Worm (Caenorhabditis elegans): ENCODE results near the gene Y66D12A.24.

The Y66D12A.24 gene

ce11 chrIII:11496496-11496895 lies at the start of gene Y66D12A.24:
TSS of gene Y66D12A.24 (plus strand) at chrIII:11496865.
- TF ChIP-seq tab-1 (GFP tag; IDR thresholded peaks at IDR 0.05) (no peak), med-1 (GFP tag; optimal IDR thresholded peaks at IDR 0.05; ENCODE audit: insufficient read depth) (no peak), flt-1 (GFP tag; IDR thresholded peaks at IDR 0.05) (no peak), ztf-23 (GFP tag; IDR thresholded peaks at IDR 0.05) (no peak), T22C8.4 (GFP tag; IDR thresholded peaks at IDR 0.05) (no peak), cog-1 (tag; optimal IDR thresholded peaks at IDR 0.05) (no peak), ref-1 (GFP tag; conservative IDR thresholded peaks at IDR 0.05) (no peak), ztf-29 (GFP tag; IDR thresholded peaks at IDR 0.05) (no peak), klf-2 (GFP tag; conservative IDR thresholded peaks at IDR 0.05) (no peak)

ce11 chrIII:11448330-11448729 lies 48.3 kb upstream of the Y66D12A.24 start:
- TF ChIP-seq T22C8.4 (GFP tag; IDR thresholded peaks at IDR 0.05) (no peak), ztf-23 (GFP tag; IDR thresholded peaks at IDR 0.05) (no peak), tab-1 (GFP tag; IDR thresholded peaks at IDR 0.05) (no peak), flt-1 (GFP tag; IDR thresholded peaks at IDR 0.05) (no peak), med-1 (GFP tag; optimal IDR thresholded peaks at IDR 0.05; ENCODE audit: insufficient read depth) (no peak)

ce11 chrIII:11451380-11451779 lies 45.3 kb upstream of the Y66D12A.24 start:
- TF ChIP-seq T22C8.4 (GFP tag; IDR thresholded peaks at IDR 0.05) (no peak), tab-1 (GFP tag; IDR thresholded peaks at IDR 0.05) (no peak), cog-1 (tag; optimal IDR thresholded peaks at IDR 0.05) (no peak), ztf-23 (GFP tag; IDR thresholded peaks at IDR 0.05) (no peak), ref-1 (GFP tag; conservative IDR thresholded peaks at IDR 0.05) (no peak), med-1 (GFP tag; optimal IDR thresholded peaks at IDR 0.05; ENCODE audit: insufficient read depth) (no peak), ztf-29 (GFP tag; IDR thresholded peaks at IDR 0.05) (no peak), klf-2 (GFP tag; conservative IDR thresholded peaks at IDR 0.05) (no peak), flt-1 (GFP tag; IDR thresholded peaks at IDR 0.05) (no peak)

- TF ChIP-seq tab-1 (GFP tag; IDR thresholded peaks at IDR 0.05) = no peak
- TF ChIP-seq cog-1 (tag; optimal IDR thresholded peaks at IDR 0.05) = no peak
- TF ChIP-seq klf-2 (GFP tag; conservative IDR thresholded peaks at IDR 0.05) = no peak
- TF ChIP-seq T22C8.4 (GFP tag; IDR thresholded peaks at IDR 0.05) = no peak
- TF ChIP-seq ztf-23 (GFP tag; IDR thresholded peaks at IDR 0.05) = no peak
- TF ChIP-seq med-1 (GFP tag; optimal IDR thresholded peaks at IDR 0.05; ENCODE audit: insufficient read depth) = no peak
- TF ChIP-seq ztf-29 (GFP tag; IDR thresholded peaks at IDR 0.05) = no peak
- TF ChIP-seq ref-1 (GFP tag; conservative IDR thresholded peaks at IDR 0.05) = no peak
- TF ChIP-seq flt-1 (GFP tag; IDR thresholded peaks at IDR 0.05) = no peak
Observed at ce11 chrIII:11452530-11452929, 44.1 kb upstream of the Y66D12A.24 start.

ce11 chrIII:11453970-11454369 lies 42.7 kb upstream of the Y66D12A.24 start:
- no peak for TF ChIP-seq ztf-23 (GFP tag; IDR thresholded peaks at IDR 0.05)
- TF ChIP-seq T22C8.4 (GFP tag; IDR thresholded peaks at IDR 0.05) = no peak
- no peak for TF ChIP-seq tab-1 (GFP tag; IDR thresholded peaks at IDR 0.05)
- no peak for TF ChIP-seq cog-1 (tag; optimal IDR thresholded peaks at IDR 0.05)
- no peak for TF ChIP-seq ref-1 (GFP tag; conservative IDR thresholded peaks at IDR 0.05)
- no peak for TF ChIP-seq ztf-29 (GFP tag; IDR thresholded peaks at IDR 0.05)
- TF ChIP-seq flt-1 (GFP tag; IDR thresholded peaks at IDR 0.05) = no peak
- TF ChIP-seq med-1 (GFP tag; optimal IDR thresholded peaks at IDR 0.05; ENCODE audit: insufficient read depth) = no peak
- TF ChIP-seq klf-2 (GFP tag; conservative IDR thresholded peaks at IDR 0.05) = no peak

ce11 chrIII:11456577-11456976 lies 40.1 kb upstream of the Y66D12A.24 start, which contains the start of gene plr-1:
TSS of gene plr-1 (plus strand) at chrIII:11456877.
- TF ChIP-seq med-1 (GFP tag; optimal IDR thresholded peaks at IDR 0.05; ENCODE audit: insufficient read depth) = no peak
- TF ChIP-seq ztf-23 (GFP tag; IDR thresholded peaks at IDR 0.05) = no peak
- TF ChIP-seq flt-1 (GFP tag; IDR thresholded peaks at IDR 0.05) = no peak
- TF ChIP-seq ref-1 (GFP tag; conservative IDR thresholded peaks at IDR 0.05) = no peak
- TF ChIP-seq ztf-29 (GFP tag; IDR thresholded peaks at IDR 0.05) = no peak

- TF ChIP-seq klf-2 (GFP tag; conservative IDR thresholded peaks at IDR 0.05) (no peak), cog-1 (tag; optimal IDR thresholded peaks at IDR 0.05) (no peak), ztf-29 (GFP tag; IDR thresholded peaks at IDR 0.05) (no peak), flt-1 (GFP tag; IDR thresholded peaks at IDR 0.05) (no peak), T22C8.4 (GFP tag; IDR thresholded peaks at IDR 0.05) (no peak), ztf-23 (GFP tag; IDR thresholded peaks at IDR 0.05) (no peak), tab-1 (GFP tag; IDR thresholded peaks at IDR 0.05) (no peak), ref-1 (GFP tag; conservative IDR thresholded peaks at IDR 0.05) (no peak), med-1 (GFP tag; optimal IDR thresholded peaks at IDR 0.05; ENCODE audit: insufficient read depth) (no peak)
Observed at ce11 chrIII:11457911-11458310, 38.8 kb upstream of the Y66D12A.24 start.

- TF ChIP-seq ref-1 (GFP tag; conservative IDR thresholded peaks at IDR 0.05) (no peak), ztf-29 (GFP tag; IDR thresholded peaks at IDR 0.05) (no peak), med-1 (GFP tag; optimal IDR thresholded peaks at IDR 0.05; ENCODE audit: insufficient read depth) (no peak), tab-1 (GFP tag; IDR thresholded peaks at IDR 0.05) (no peak), cog-1 (tag; optimal IDR thresholded peaks at IDR 0.05) (no peak), klf-2 (GFP tag; conservative IDR thresholded peaks at IDR 0.05) (no peak), ztf-23 (GFP tag; IDR thresholded peaks at IDR 0.05) (no peak), flt-1 (GFP tag; IDR thresholded peaks at IDR 0.05) (no peak), T22C8.4 (GFP tag; IDR thresholded peaks at IDR 0.05) (no peak)
Observed at ce11 chrIII:11459041-11459440, 37.6 kb upstream of the Y66D12A.24 start.

- no peak for TF ChIP-seq cog-1 (tag; optimal IDR thresholded peaks at IDR 0.05)
- no peak for TF ChIP-seq ztf-23 (GFP tag; IDR thresholded peaks at IDR 0.05)
- TF ChIP-seq med-1 (GFP tag; optimal IDR thresholded peaks at IDR 0.05; ENCODE audit: insufficient read depth) = no peak
- no peak for TF ChIP-seq T22C8.4 (GFP tag; IDR thresholded peaks at IDR 0.05)
- no peak for TF ChIP-seq flt-1 (GFP tag; IDR thresholded peaks at IDR 0.05)
- TF ChIP-seq ref-1 (GFP tag; conservative IDR thresholded peaks at IDR 0.05) = no peak
- TF ChIP-seq tab-1 (GFP tag; IDR thresholded peaks at IDR 0.05) = no peak
- TF ChIP-seq klf-2 (GFP tag; conservative IDR thresholded peaks at IDR 0.05) = no peak
- no peak for TF ChIP-seq ztf-29 (GFP tag; IDR thresholded peaks at IDR 0.05)
Observed at ce11 chrIII:11459802-11460201, 36.9 kb upstream of the Y66D12A.24 start.

- TF ChIP-seq ref-1 (GFP tag; conservative IDR thresholded peaks at IDR 0.05) (no peak), flt-1 (GFP tag; IDR thresholded peaks at IDR 0.05) (no peak), T22C8.4 (GFP tag; IDR thresholded peaks at IDR 0.05) (no peak), tab-1 (GFP tag; IDR thresholded peaks at IDR 0.05) (no peak), ztf-23 (GFP tag; IDR thresholded peaks at IDR 0.05) (no peak), ztf-29 (GFP tag; IDR thresholded peaks at IDR 0.05) (no peak), med-1 (GFP tag; optimal IDR thresholded peaks at IDR 0.05; ENCODE audit: insufficient read depth) (no peak), cog-1 (tag; optimal IDR thresholded peaks at IDR 0.05) (no peak), klf-2 (GFP tag; conservative IDR thresholded peaks at IDR 0.05) (no peak)
Observed at ce11 chrIII:11462332-11462731, 34.3 kb upstream of the Y66D12A.24 start.
